Worm (Caenorhabditis elegans) whole organism, mixed stage, embryonic: ENCODE data around the gene T11F9.10.

ENCODE experiments used
- M03D4.4 ChIP-seq: sonication (generic microtip); optimal IDR thresholded peaks from 2 replicates; lab custom pipeline; 2017; ENCODE audit warnings: mild to moderate bottlenecking, missing genetic modification characterization, missing compliant biosample characterization
- lin-13 ChIP-seq: fragments of 150-350 bp; optimal IDR thresholded peaks from 2 replicates; lab custom pipeline; 2014; ENCODE audit warnings: missing biosample characterization, missing genetic modification characterization

DNA sequence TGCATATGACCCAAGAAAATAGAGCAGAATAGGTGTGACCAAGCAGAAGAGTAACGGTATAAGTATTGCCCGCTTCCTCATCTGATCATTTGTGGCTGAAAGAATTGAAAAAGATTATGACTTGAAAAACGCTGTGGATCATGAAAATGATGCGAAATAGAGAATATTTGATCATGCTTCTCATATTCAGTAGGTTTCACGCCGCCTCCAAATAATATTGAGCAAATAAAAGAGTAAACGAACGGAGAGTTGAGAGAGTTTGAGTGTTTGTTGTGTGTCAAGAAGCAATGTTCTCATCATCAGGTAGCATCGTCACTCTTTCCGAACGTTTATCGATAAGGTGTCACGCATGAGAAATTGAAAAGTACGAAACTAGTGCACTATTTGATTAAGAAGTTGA is 9.5 kb downstream of the T11F9.10 start, which contains the start of gene htrl-1:
- no peak for TF ChIP-seq lin-13 (tag; lab: Kevin White, UChicago)
- no peak for TF ChIP-seq M03D4.4 (tag; lab: Kevin White, UChicago)
